Worm (Caenorhabditis elegans) whole organism, L3 larva: ENCODE data around the gene F20B6.4.

Source experiments
- aly-2 ChIP-seq: fragments of 150-350 bp; optimal IDR thresholded peaks from 2 replicates; lab custom pipeline; 2014; ENCODE audit warnings: missing biosample characterization, missing genetic modification characterization
- elt-2 ChIP-seq: sonication (generic microtip); optimal IDR thresholded peaks from 2 replicates; lab custom pipeline; 2016; ENCODE audit warnings: missing genetic modification reagents, mild to moderate bottlenecking, missing genetic modification characterization, missing compliant biosample characterization
- nhr-77 ChIP-seq: fragments of 150-350 bp; optimal IDR thresholded peaks from 2 replicates; lab custom pipeline; 2014; ENCODE audit warnings: missing biosample characterization, missing genetic modification characterization
- unc-62 ChIP-seq: fragments of 150-350 bp; sonication (generic microtip); optimal IDR thresholded peaks from 4 replicates; lab custom pipeline; 2014; ENCODE audit warnings: missing biosample characterization, missing genetic modification reagents, missing genetic modification characterization
- ztf-11 ChIP-seq: fragments of 150-350 bp; optimal IDR thresholded peaks from 2 replicates; lab custom pipeline; 2014; ENCODE audit warnings: missing biosample characterization, missing genetic modification characterization

DNA sequence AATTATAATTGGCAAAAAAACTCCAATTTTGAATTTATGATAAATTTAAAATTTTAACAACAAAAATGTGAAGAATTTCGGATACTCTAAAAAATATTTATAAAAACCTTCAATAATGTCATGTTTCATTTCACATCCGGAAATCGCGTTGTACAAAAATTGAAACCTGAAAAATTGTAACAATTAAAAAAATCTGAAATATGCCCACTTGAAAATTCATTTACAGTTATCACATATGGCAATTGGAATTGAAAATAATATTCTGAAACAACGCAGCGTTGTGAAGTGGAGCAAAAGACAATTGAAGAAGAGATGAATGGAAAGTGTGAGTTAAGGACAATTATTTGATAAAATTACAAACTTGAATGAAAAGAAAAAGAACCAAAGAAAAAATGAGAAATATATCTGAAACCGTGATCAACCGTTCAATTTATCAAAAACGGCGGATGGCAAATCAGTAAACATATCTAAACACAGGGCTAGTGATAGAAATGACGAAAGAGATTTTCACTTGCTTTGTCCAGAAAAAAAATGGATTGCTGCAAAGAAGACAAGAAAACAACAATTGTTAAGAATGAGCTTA is 47.8 kb downstream of the F20B6.4 start:
- no peak for TF ChIP-seq unc-62 (GFP tag; lab: Kevin White, UChicago)
- no peak for TF ChIP-seq elt-2 (tag; lab: Kevin White, UChicago)
- no peak for TF ChIP-seq ztf-11 (tag; lab: Kevin White, UChicago)
- TF ChIP-seq nhr-77 (tag; lab: Kevin White, UChicago) = no peak
- TF ChIP-seq aly-2 (tag; lab: Kevin White, UChicago) = no peak
